Fruit fly (Drosophila melanogaster): ENCODE measurements around the gene Dhod.

Gene Dhod

dm6 chr3R:8669900-8670528 is 17.3 kb upstream of the Dhod start (continued):
- no peak for TF ChIP-seq CG6854 (GFP tag; optimal IDR thresholded peaks at IDR 0.05)
- TF ChIP-seq vri (GFP tag; optimal IDR thresholded peaks at IDR 0.05), result no peak
- TF ChIP-seq esn (GFP tag; optimal IDR thresholded peaks at IDR 0.05), result no peak
- no peak for TF ChIP-seq Hr38 (GFP tag; optimal IDR thresholded peaks at IDR 0.05)
- peak; percentile 41 for TF ChIP-seq CG15336 (GFP tag; IDR thresholded peaks at IDR 0.05)
- TF ChIP-seq net (GFP tag; optimal IDR thresholded peaks at IDR 0.05), result no peak
- no peak for TF ChIP-seq CG6808 (GFP tag; optimal IDR thresholded peaks at IDR 0.05)
- no peak for TF ChIP-seq Lpt (GFP tag; optimal IDR thresholded peaks at IDR 0.05)
- TF ChIP-seq CG3032 (tag; optimal IDR thresholded peaks at IDR 0.05), result no peak
- TF ChIP-seq dsx (GFP tag; optimal IDR thresholded peaks at IDR 0.05; ENCODE audit: poor library complexity, severe bottlenecking), result no peak
- TF ChIP-seq fd59A (GFP tag; optimal IDR thresholded peaks at IDR 0.05), result no peak
- peak; percentile 71 for TF ChIP-seq CG6163 (GFP tag; IDR thresholded peaks at IDR 0.05)
- no peak for TF ChIP-seq CG10669 (GFP tag; optimal IDR thresholded peaks at IDR 0.05)
- TF ChIP-seq eg (GFP tag; IDR thresholded peaks at IDR 0.05), result peak; percentile 64
- TF ChIP-seq Ets96B (tag; optimal IDR thresholded peaks at IDR 0.05), result peak; percentile 39
- no peak for TF ChIP-seq Eip93F (GFP tag; optimal IDR thresholded peaks at IDR 0.05)
- TF ChIP-seq pdm3 (GFP tag; optimal IDR thresholded peaks at IDR 0.05), result no peak
- TF ChIP-seq CG11902 (GFP tag; optimal IDR thresholded peaks at IDR 0.05), result no peak
- no peak for TF ChIP-seq ss (GFP tag; optimal IDR thresholded peaks at IDR 0.05)
- no peak for TF ChIP-seq CG9139 (GFP tag; optimal IDR thresholded peaks at IDR 0.05)
- TF ChIP-seq acj6 (GFP tag; optimal IDR thresholded peaks at IDR 0.05), result peak; percentile 41

DNA sequence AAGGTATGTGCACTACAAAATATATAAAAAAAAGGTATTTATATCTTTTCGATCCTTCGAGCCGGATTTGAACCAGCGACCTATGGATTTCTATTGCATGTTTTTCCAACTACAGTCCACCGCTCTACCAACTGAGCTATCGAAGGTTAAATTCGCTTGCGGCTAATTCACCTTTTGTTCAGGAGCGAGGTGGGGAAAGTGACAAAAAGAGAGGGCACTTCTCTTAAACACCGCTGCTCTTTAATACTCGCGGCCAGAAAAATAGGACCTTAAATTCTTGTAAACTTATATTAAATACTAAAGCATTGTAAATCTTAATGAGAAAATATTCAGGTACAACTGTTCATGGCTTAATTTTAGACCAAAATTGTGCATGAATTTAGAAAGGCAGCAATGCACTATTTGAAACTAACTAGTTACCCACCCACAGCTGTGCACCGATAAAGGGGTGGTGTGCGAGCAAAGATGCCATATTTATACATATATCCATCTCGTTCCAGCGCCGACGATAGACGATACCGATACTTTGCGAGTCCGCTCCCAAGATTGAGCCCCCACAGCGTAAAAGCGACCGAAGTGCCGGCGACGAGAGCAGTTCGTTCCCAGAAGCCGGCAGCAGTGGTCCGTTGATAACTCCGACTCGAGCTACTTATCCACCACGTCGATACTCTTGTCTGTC is 16.5 kb upstream of the Dhod start:
- peak; percentile 90 for TF ChIP-seq CG11902 (GFP tag; optimal IDR thresholded peaks at IDR 0.05)
- TF ChIP-seq CG6808 (GFP tag; optimal IDR thresholded peaks at IDR 0.05), result peak; percentile 96
- peak; percentile 99 for TF ChIP-seq CG3919 (GFP tag; optimal IDR thresholded peaks at IDR 0.05)
- peak; percentile 99 for TF ChIP-seq CG6163 (GFP tag; IDR thresholded peaks at IDR 0.05)
- peak; percentile 98 for TF ChIP-seq CG1621 (tag; optimal IDR thresholded peaks at IDR 0.05)
- TF ChIP-seq fkh (GFP tag; optimal IDR thresholded peaks at IDR 0.05), result peak; percentile 80
- peak; percentile 94 for TF ChIP-seq CG6854 (GFP tag; optimal IDR thresholded peaks at IDR 0.05)
- TF ChIP-seq CG34406 (GFP tag; optimal IDR thresholded peaks at IDR 0.05), result peak; percentile 97
- peak; percentile 98 for TF ChIP-seq CG6792 (GFP tag; optimal IDR thresholded peaks at IDR 0.05)
- TF ChIP-seq fd59A (GFP tag; optimal IDR thresholded peaks at IDR 0.05), result peak; percentile 93
- peak; percentile 98 for TF ChIP-seq svp (GFP tag)
- TF ChIP-seq Hr4 (GFP tag; optimal IDR thresholded peaks at IDR 0.05), result peak; percentile 99
- peak; percentile 98 for TF ChIP-seq CG8119 (GFP tag; IDR thresholded peaks at IDR 0.05)
- peak; percentile 97 for TF ChIP-seq cyc (GFP tag; optimal IDR thresholded peaks at IDR 0.05)
- peak; percentile 96 for TF ChIP-seq Hr39 (GFP tag; optimal IDR thresholded peaks at IDR 0.05)
- TF ChIP-seq eg (GFP tag; IDR thresholded peaks at IDR 0.05), result peak; percentile 98
- TF ChIP-seq Sox14 (GFP tag; optimal IDR thresholded peaks at IDR 0.05), result peak; percentile 98
- TF ChIP-seq CG4318 (GFP tag; optimal IDR thresholded peaks at IDR 0.05), result peak; percentile 96
- TF ChIP-seq Blimp-1 (GFP tag; optimal IDR thresholded peaks at IDR 0.05), result peak; percentile 88
- peak; percentile 98 for TF ChIP-seq acj6 (GFP tag; optimal IDR thresholded peaks at IDR 0.05)
- peak; percentile 97 for TF ChIP-seq spab (GFP tag; optimal IDR thresholded peaks at IDR 0.05)
- peak; percentile 98 for TF ChIP-seq Met (GFP tag; optimal IDR thresholded peaks at IDR 0.05)
- TF ChIP-seq achi (GFP tag; optimal IDR thresholded peaks at IDR 0.05), result peak; percentile 97
- peak; percentile 98 for TF ChIP-seq Eip75B (GFP tag; optimal IDR thresholded peaks at IDR 0.05)
- peak; percentile 98 for TF ChIP-seq vri (GFP tag; optimal IDR thresholded peaks at IDR 0.05)
- peak; percentile 99 for TF ChIP-seq Ets96B (tag; optimal IDR thresholded peaks at IDR 0.05)
- TF ChIP-seq CG8632 (GFP tag; optimal IDR thresholded peaks at IDR 0.05), result peak; percentile 97
- peak; percentile 98 for TF ChIP-seq OdsH (GFP tag; optimal IDR thresholded peaks at IDR 0.05)
- TF ChIP-seq CG16779 (tag; optimal IDR thresholded peaks at IDR 0.05), result peak; percentile 97
- TF ChIP-seq ss (GFP tag; optimal IDR thresholded peaks at IDR 0.05), result peak; percentile 96 to 97
- TF ChIP-seq Sox15 (GFP tag; optimal IDR thresholded peaks at IDR 0.05), result peak; percentile 93
- TF ChIP-seq dac (GFP tag; optimal IDR thresholded peaks at IDR 0.05), result peak; percentile 94
- TF ChIP-seq salr (GFP tag; optimal IDR thresholded peaks at IDR 0.05), result peak; percentile 95 to 96
- TF ChIP-seq esn (GFP tag; optimal IDR thresholded peaks at IDR 0.05), result peak; percentile 99
- peak; percentile 64 for TF ChIP-seq Hr38 (GFP tag; optimal IDR thresholded peaks at IDR 0.05)
- TF ChIP-seq fd85E (GFP tag; optimal IDR thresholded peaks at IDR 0.05), result peak; percentile 94
- TF ChIP-seq CG6276 (GFP tag; optimal IDR thresholded peaks at IDR 0.05), result peak; percentile 98

Measured in whole organism, prepupa.